Worm (Caenorhabditis elegans) whole organism, L3 larva: Measurements from ENCODE around the gene lon-2.

Experiments used
- ama-1 ChIP-seq: fragments of 150-350 bp; optimal IDR thresholded peaks from 2 replicates; lab custom pipeline; 2018
- ceh-9 ChIP-seq: sonication (generic microtip); optimal IDR thresholded peaks from 2 replicates; lab custom pipeline; 2018; ENCODE audit warnings: missing biosample characterization, missing genetic modification characterization
- egl-5 ChIP-seq: fragments of 150-350 bp; optimal IDR thresholded peaks from 2 replicates; lab custom pipeline; 2017; ENCODE audit warnings: missing biosample characterization, missing genetic modification reagents, missing genetic modification characterization, inconsistent platforms
- elt-2 ChIP-seq: sonication (generic microtip); optimal IDR thresholded peaks from 2 replicates; lab custom pipeline; 2016; ENCODE audit warnings: missing genetic modification reagents, mild to moderate bottlenecking, missing genetic modification characterization, missing compliant biosample characterization
- lin-39 ChIP-seq: fragments of 150-350 bp; optimal IDR thresholded peaks from 2 replicates; lab custom pipeline; 2018; ENCODE audit warnings: missing biosample characterization, missing genetic modification reagents, missing genetic modification characterization
- mdl-1 ChIP-seq: fragments of 150-350 bp; optimal IDR thresholded peaks from 2 replicates; lab custom pipeline; 2014; ENCODE audit warnings: missing biosample characterization, missing genetic modification characterization
- nhr-237 ChIP-seq: fragments of 150-350 bp; optimal IDR thresholded peaks from 2 replicates; lab custom pipeline; 2014; ENCODE audit warnings: missing biosample characterization, missing genetic modification characterization
- nhr-28 ChIP-seq: fragments of 150-350 bp; optimal IDR thresholded peaks from 2 replicates; lab custom pipeline; 2014; ENCODE audit warnings: missing biosample characterization, missing genetic modification characterization
- nhr-77 ChIP-seq: fragments of 150-350 bp; optimal IDR thresholded peaks from 2 replicates; lab custom pipeline; 2014; ENCODE audit warnings: missing biosample characterization, missing genetic modification characterization
- pqm-1 ChIP-seq: fragments of 150-350 bp; optimal IDR thresholded peaks from 2 replicates; lab custom pipeline; 2017; ENCODE audit warnings: missing biosample characterization, missing genetic modification characterization, inconsistent platforms
- tbx-2 ChIP-seq: sonication (generic microtip); optimal IDR thresholded peaks from 2 replicates; lab custom pipeline; 2016; ENCODE audit warnings: mild to moderate bottlenecking, missing genetic modification characterization, missing compliant biosample characterization
- ztf-11 ChIP-seq: fragments of 150-350 bp; optimal IDR thresholded peaks from 2 replicates; lab custom pipeline; 2014; ENCODE audit warnings: missing biosample characterization, missing genetic modification characterization

DNA sequence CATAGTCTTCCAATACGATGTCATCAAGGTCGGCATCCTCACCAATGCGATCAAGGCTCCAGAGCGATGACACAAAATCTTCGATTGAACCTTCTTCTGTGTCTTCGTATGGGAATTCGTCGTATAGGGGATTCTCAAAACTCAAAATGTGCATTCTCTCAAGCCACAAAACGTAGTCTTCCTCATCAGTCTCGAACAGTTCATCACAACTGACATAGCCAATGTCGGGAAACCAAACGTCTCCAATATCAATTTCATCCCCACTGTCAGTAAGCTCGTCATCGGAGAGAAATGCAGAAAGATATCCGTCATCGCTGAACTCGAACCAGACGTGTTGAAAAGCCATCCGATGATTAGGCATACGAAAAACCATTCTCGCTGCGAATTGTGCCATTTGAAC is 5.8 kb upstream of the lon-2 start, which contains the start of gene C39E6.2:
- TF ChIP-seq mdl-1 (tag; lab: Kevin White, UChicago) (no peak), egl-5 (no peak), ceh-9 (tag; lab: Kevin White, UChicago) (no peak), nhr-28 (tag; lab: Kevin White, UChicago) (no peak), elt-2 (no peak), tbx-2 (tag; lab: Kevin White, UChicago) (no peak), pqm-1 (tag; lab: Kevin White, UChicago) (no peak), nhr-77 (tag; lab: Kevin White, UChicago) (no peak), lin-39 (no peak), nhr-237 (tag; lab: Kevin White, UChicago) (no peak), ama-1 (lab: Kevin White, UChicago) (no peak), ztf-11 (tag; lab: Kevin White, UChicago) (no peak)
